Worm (Caenorhabditis elegans): ENCODE data around the gene F40G9.18.

DNA sequence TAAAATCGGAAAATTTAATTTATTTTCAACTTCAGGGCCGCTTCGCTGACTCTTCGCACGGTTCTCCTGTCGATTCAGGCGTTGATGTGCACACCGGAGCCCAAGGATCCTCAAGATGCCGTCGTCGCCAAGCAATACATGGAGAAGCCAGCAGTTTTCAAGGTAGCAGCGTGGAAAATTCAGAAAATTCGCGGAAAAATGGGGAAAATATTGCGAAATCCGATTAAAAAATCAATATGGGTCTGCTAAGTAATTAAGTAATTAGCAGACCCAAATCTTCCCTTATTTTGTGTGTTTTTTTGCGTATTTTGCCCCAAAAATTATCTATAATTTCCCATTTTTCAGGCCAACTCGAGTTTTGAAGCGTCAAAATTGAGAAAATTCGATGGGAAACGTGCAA, 19.9 kb upstream of the F40G9.18 start:
- TF ChIP-seq dao-5 (tag; optimal IDR thresholded peaks at IDR 0.05) (no peak), W03F9.2 (tag; optimal IDR thresholded peaks at IDR 0.05) (no peak)

Measured in whole organism, L4/young adult.